Fruit fly (Drosophila melanogaster) whole organism, prepupa: ENCODE results near the gene mthl1.

ENCODE experiments used
- Blimp-1 ChIP-seq: fragments of 200-800 bp; sonication (Bioruptor generic); optimal IDR thresholded peaks from 3 replicates; lab custom pipeline; 2017; ENCODE audit warnings: missing biosample characterization, missing genetic modification characterization, mild to moderate bottlenecking, moderate library complexity, missing genetic modification reagents
- CG11762 ChIP-seq: fragments of 200-800 bp; sonication (Bioruptor generic); optimal IDR thresholded peaks from 3 replicates; lab custom pipeline; 2016; ENCODE audit warnings: missing biosample characterization, missing genetic modification characterization; ENCODE audit not compliant: insufficient read depth
- CG11902 ChIP-seq: fragments of 200-800 bp; sonication (Bioruptor generic); optimal IDR thresholded peaks from 3 replicates; lab custom pipeline; 2016; ENCODE audit warnings: missing biosample characterization, missing genetic modification characterization
- CG15336 ChIP-seq: fragments of 200-800 bp; sonication (Bioruptor generic); IDR thresholded peaks from 2 replicates; pipeline ENCODE4 v1.3.6; 2022; ENCODE audit warnings: missing biosample characterization, missing genetic modification characterization
- CG3032 ChIP-seq: fragments of 200-800 bp; optimal IDR thresholded peaks from 2 replicates; lab custom pipeline; 2019; ENCODE audit warnings: missing biosample characterization, mild to moderate bottlenecking, missing genetic modification characterization, moderate library complexity
- CG32006 ChIP-seq: fragments of 200-800 bp; sonication (Bioruptor generic); optimal IDR thresholded peaks from 3 replicates; lab custom pipeline; 2017; ENCODE audit warnings: missing biosample characterization, mild to moderate bottlenecking, missing genetic modification characterization
- CG34406 ChIP-seq: fragments of 200-800 bp; sonication (Bioruptor generic); optimal IDR thresholded peaks from 3 replicates; lab custom pipeline; 2016; ENCODE audit warnings: missing biosample characterization, missing genetic modification characterization
- CG4318 ChIP-seq: fragments of 200-800 bp; sonication (Bioruptor generic); optimal IDR thresholded peaks from 3 replicates; lab custom pipeline; 2017; ENCODE audit warnings: missing biosample characterization, mild to moderate bottlenecking, missing genetic modification characterization
- CG6276 ChIP-seq: fragments of 200-800 bp; sonication (Bioruptor generic); optimal IDR thresholded peaks from 2 replicates; lab custom pipeline; 2017; ENCODE audit warnings: missing biosample characterization, mild to moderate bottlenecking, missing genetic modification characterization
- CG6854 ChIP-seq: fragments of 200-800 bp; sonication (Bioruptor generic); optimal IDR thresholded peaks from 2 replicates; lab custom pipeline; 2017; ENCODE audit warnings: missing biosample characterization, mild to moderate bottlenecking, missing genetic modification characterization
- CG7368 ChIP-seq: fragments of 200-800 bp; sonication (Bioruptor generic); optimal IDR thresholded peaks from 3 replicates; lab custom pipeline; 2016; ENCODE audit warnings: missing biosample characterization, missing genetic modification characterization
- CG8119 ChIP-seq: fragments of 200-800 bp; sonication (Bioruptor generic); IDR thresholded peaks from 3 replicates; pipeline ENCODE4 v1.3.6; 2022; ENCODE audit warnings: missing biosample characterization, missing genetic modification characterization
- CG9139 ChIP-seq: fragments of 200-800 bp; sonication (Bioruptor generic); optimal IDR thresholded peaks from 3 replicates; lab custom pipeline; 2017; ENCODE audit warnings: missing biosample characterization, mild to moderate bottlenecking, missing genetic modification characterization
- Eip75B ChIP-seq: fragments of 200-800 bp; sonication (Bioruptor generic); optimal IDR thresholded peaks from 3 replicates; lab custom pipeline; 2016; ENCODE audit warnings: missing biosample characterization, missing genetic modification characterization
- Eip93F ChIP-seq: fragments of 200-800 bp; sonication (Bioruptor generic); optimal IDR thresholded peaks from 2 replicates; lab custom pipeline; 2016; ENCODE audit warnings: missing biosample characterization, mild to moderate bottlenecking, missing genetic modification characterization
- Ets21C ChIP-seq: fragments of 200-800 bp; sonication (Bioruptor generic); optimal IDR thresholded peaks from 3 replicates; lab custom pipeline; 2016; ENCODE audit warnings: missing biosample characterization, missing genetic modification characterization
- Gug ChIP-seq: fragments of 200-800 bp; sonication (Bioruptor generic); IDR thresholded peaks from 2 replicates; pipeline ENCODE4 v1.3.6; 2022; ENCODE audit warnings: missing biosample characterization, missing genetic modification characterization
- Hr39 ChIP-seq: fragments of 200-800 bp; sonication (Bioruptor generic); optimal IDR thresholded peaks from 2 replicates; lab custom pipeline; 2016; ENCODE audit warnings: missing biosample characterization, missing genetic modification characterization
- OdsH ChIP-seq: fragments of 200-800 bp; sonication (Bioruptor generic); optimal IDR thresholded peaks from 3 replicates; lab custom pipeline; 2016; ENCODE audit warnings: missing biosample characterization, missing genetic modification characterization
- Smox ChIP-seq: fragments of 200-800 bp; sonication (Bioruptor generic); optimal IDR thresholded peaks from 3 replicates; lab custom pipeline; 2016; ENCODE audit warnings: missing biosample characterization, missing genetic modification characterization
- Sox102F ChIP-seq: fragments of 200-800 bp; sonication (Bioruptor generic); optimal IDR thresholded peaks from 2 replicates; lab custom pipeline; 2016; ENCODE audit warnings: missing biosample characterization, mild to moderate bottlenecking, missing genetic modification characterization
- Sox14 ChIP-seq: fragments of 200-800 bp; sonication (Bioruptor generic); optimal IDR thresholded peaks from 3 replicates; lab custom pipeline; 2016; ENCODE audit warnings: missing biosample characterization, missing genetic modification characterization
- Sox15 ChIP-seq: fragments of 200-800 bp; sonication (Bioruptor generic); optimal IDR thresholded peaks from 3 replicates; lab custom pipeline; 2016; ENCODE audit warnings: missing biosample characterization, missing genetic modification characterization
- achi ChIP-seq: fragments of 200-800 bp; sonication (Bioruptor generic); optimal IDR thresholded peaks from 3 replicates; lab custom pipeline; 2016; ENCODE audit warnings: missing biosample characterization, missing genetic modification characterization
- dac ChIP-seq: fragments of 200-800 bp; sonication (Bioruptor generic); optimal IDR thresholded peaks from 2 replicates; lab custom pipeline; 2017; ENCODE audit warnings: missing biosample characterization, mild to moderate bottlenecking, missing genetic modification characterization
- dsx ChIP-seq: fragments of 200-800 bp; optimal IDR thresholded peaks from 3 replicates; lab custom pipeline; 2019; ENCODE audit warnings: missing biosample characterization, mild to moderate bottlenecking, missing genetic modification characterization, moderate library complexity; ENCODE audit not compliant: poor library complexity, severe bottlenecking
- eg ChIP-seq: fragments of 200-800 bp; sonication (Bioruptor generic); IDR thresholded peaks from 3 replicates; pipeline ENCODE4 v1.3.6; 2022; ENCODE audit warnings: missing biosample characterization, missing genetic modification characterization
- esn ChIP-seq: fragments of 200-800 bp; sonication (Bioruptor generic); optimal IDR thresholded peaks from 2 replicates; lab custom pipeline; 2016; ENCODE audit warnings: missing biosample characterization, mild to moderate bottlenecking, missing genetic modification characterization, moderate library complexity
- fkh ChIP-seq: fragments of 200-800 bp; sonication (Bioruptor generic); optimal IDR thresholded peaks from 3 replicates; lab custom pipeline; 2017; ENCODE audit warnings: missing biosample characterization, mild to moderate bottlenecking, missing genetic modification characterization, moderate library complexity
- lz ChIP-seq: fragments of 200-800 bp; sonication (Bioruptor generic); optimal IDR thresholded peaks from 3 replicates; lab custom pipeline; 2016; ENCODE audit warnings: missing biosample characterization, missing genetic modification characterization
- spab ChIP-seq: fragments of 200-800 bp; sonication (Bioruptor generic); optimal IDR thresholded peaks from 2 replicates; lab custom pipeline; 2017; ENCODE audit warnings: missing biosample characterization, mild to moderate bottlenecking, missing genetic modification characterization, missing genetic modification reagents
- topi ChIP-seq: fragments of 200-800 bp; sonication (Bioruptor generic); optimal IDR thresholded peaks from 3 replicates; lab custom pipeline; 2016; ENCODE audit warnings: missing biosample characterization, missing genetic modification characterization
- vri ChIP-seq: fragments of 200-800 bp; sonication (Bioruptor generic); optimal IDR thresholded peaks from 3 replicates; lab custom pipeline; 2016; ENCODE audit warnings: missing biosample characterization, mild to moderate bottlenecking, missing genetic modification characterization

The mthl1 gene

dm6 chrX:16640260-16641100, at the start of gene mthl1, which contains the start of gene SNRPG (continued):
- peak; percentile 58 for TF ChIP-seq CG6276 (GFP tag; lab: Kevin White, UChicago)
- peak; percentile 83 for TF ChIP-seq CG15336 (GFP tag; lab: Robert Waterston, UW)
- TF ChIP-seq Ets21C (GFP tag; lab: Kevin White, UChicago) = peak; percentile 79
- no peak for TF ChIP-seq fkh (GFP tag; lab: Kevin White, UChicago)
- no peak for TF ChIP-seq CG9139 (GFP tag; lab: Kevin White, UChicago)
- peak; percentile 90 for TF ChIP-seq Hr39 (GFP tag; lab: Kevin White, UChicago)
- TF ChIP-seq lz (GFP tag; lab: Kevin White, UChicago) = peak; percentile 83
- peak; percentile 80 for TF ChIP-seq OdsH (GFP tag; lab: Kevin White, UChicago)
- peak; percentile 16 for TF ChIP-seq Blimp-1 (GFP tag; lab: Kevin White, UChicago)
- peak; percentile 48 for TF ChIP-seq spab

DNA sequence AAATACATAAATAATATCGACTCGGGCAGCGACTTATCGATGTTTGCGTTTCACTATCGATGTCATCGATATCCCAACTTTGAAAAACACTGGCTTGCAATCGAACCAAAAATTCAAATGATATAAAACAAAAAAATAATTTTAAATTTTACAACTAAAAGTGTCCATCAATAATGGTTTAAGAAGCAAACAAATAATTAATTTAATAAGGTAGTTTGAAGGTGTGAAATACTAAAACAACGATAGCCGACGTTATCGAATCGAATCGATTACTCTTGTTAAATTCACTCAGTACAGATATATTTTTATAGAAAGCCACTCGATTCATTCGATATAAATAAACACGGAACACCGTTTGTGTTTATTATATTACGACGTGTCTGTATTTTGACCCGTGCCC, 47.4 kb upstream of the mthl1 start, which contains the start of the genes SMC3 and Ubc7:
Gene SMC3, minus strand, starts transcription at position 22 of the 400 bp plus-strand sequence.
Gene Ubc7, plus strand, starts transcription at position 260 of the 400 bp plus-strand sequence.
- TF ChIP-seq CG11762 (GFP tag; lab: Kevin White, UChicago) (no peak), topi (GFP tag; lab: Kevin White, UChicago) (no peak), fkh (GFP tag; lab: Kevin White, UChicago) (peak; percentile 58), dsx (GFP tag; lab: Kevin White, UChicago) (no peak), CG8119 (no peak), CG34406 (GFP tag; lab: Kevin White, UChicago) (no peak), CG32006 (GFP tag; lab: Kevin White, UChicago) (no peak), Sox15 (GFP tag; lab: Kevin White, UChicago) (no peak), vri (GFP tag; lab: Kevin White, UChicago) (no peak), CG11902 (GFP tag; lab: Kevin White, UChicago) (no peak), Eip93F (GFP tag; lab: Kevin White, UChicago) (peak; percentile 33), Gug (GFP tag; lab: Robert Waterston, UW) (no peak), spab (no peak), dac (no peak), Sox102F (GFP tag; lab: Kevin White, UChicago) (no peak), CG4318 (GFP tag; lab: Kevin White, UChicago) (no peak), CG3032 (tag; lab: Kevin White, UChicago) (no peak), CG7368 (GFP tag; lab: Kevin White, UChicago) (no peak), Sox14 (GFP tag; lab: Kevin White, UChicago) (no peak), esn (GFP tag; lab: Kevin White, UChicago) (peak; percentile 7), Eip75B (GFP tag; lab: Kevin White, UChicago) (no peak), eg (no peak), Smox (GFP tag; lab: Kevin White, UChicago) (no peak)

dm6 chrX:16595411-16595810, 45.4 kb upstream of the mthl1 start:
- TF ChIP-seq Ets21C (GFP tag; lab: Kevin White, UChicago) (no peak), CG11762 (GFP tag; lab: Kevin White, UChicago) (no peak), CG7368 (GFP tag; lab: Kevin White, UChicago) (no peak), achi (GFP tag; lab: Kevin White, UChicago) (no peak), vri (GFP tag; lab: Kevin White, UChicago) (no peak), Smox (GFP tag; lab: Kevin White, UChicago) (no peak), dac (no peak), CG6854 (GFP tag; lab: Kevin White, UChicago) (no peak)
